Fruit fly (Drosophila melanogaster) whole organism, embryonic: ENCODE measurements around the gene red.

Experiments used
- Bdp1 ChIP-seq: fragments of 200-800 bp; sonication (Bioruptor generic); optimal IDR thresholded peaks from 3 replicates; lab custom pipeline; 2016; ENCODE audit warnings: missing biosample characterization, missing genetic modification characterization
- BtbVII ChIP-seq: fragments of 200-800 bp; sonication (Bioruptor generic); optimal IDR thresholded peaks from 3 replicates; lab custom pipeline; 2017; ENCODE audit warnings: missing biosample characterization, mild to moderate bottlenecking, missing genetic modification characterization
- CG10274 ChIP-seq: fragments of 200-800 bp; sonication (Bioruptor generic); optimal IDR thresholded peaks from 3 replicates; lab custom pipeline; 2017; ENCODE audit warnings: missing biosample characterization, mild to moderate bottlenecking, missing genetic modification characterization
- CG12071 ChIP-seq: fragments of 200-800 bp; sonication (Bioruptor generic); optimal IDR thresholded peaks from 3 replicates; lab custom pipeline; 2018; ENCODE audit warnings: missing biosample characterization, mild to moderate bottlenecking, missing genetic modification characterization
- CG12659 ChIP-seq: fragments of 200-800 bp; sonication (Bioruptor generic); optimal IDR thresholded peaks from 3 replicates; lab custom pipeline; 2017; ENCODE audit warnings: mild to moderate bottlenecking, missing biosample characterization, missing genetic modification reagents, missing genetic modification characterization
- CG13894 ChIP-seq: fragments of 200-800 bp; sonication (Bioruptor generic); optimal IDR thresholded peaks from 3 replicates; lab custom pipeline; 2018; ENCODE audit warnings: missing biosample characterization, mild to moderate bottlenecking, missing genetic modification characterization, moderate library complexity
- CG14014 ChIP-seq: fragments of 200-800 bp; sonication (Bioruptor generic); IDR thresholded peaks from 2 replicates; pipeline ENCODE4 v1.3.6; 2022; ENCODE audit warnings: missing biosample characterization, missing genetic modification characterization
- CG15011 ChIP-seq: fragments of 200-800 bp; sonication (Bioruptor generic); optimal IDR thresholded peaks from 3 replicates; lab custom pipeline; 2018; ENCODE audit warnings: missing biosample characterization, mild to moderate bottlenecking, missing genetic modification characterization
- CG2129 ChIP-seq: fragments of 200-800 bp; sonication (Bioruptor generic); IDR thresholded peaks from 2 replicates; pipeline ENCODE4 v1.3.6; 2022; ENCODE audit warnings: missing biosample characterization, missing genetic modification characterization; ENCODE audit not compliant: partially characterized antibody
- CG2678 ChIP-seq: fragments of 200-800 bp; sonication (Bioruptor generic); optimal IDR thresholded peaks from 3 replicates; lab custom pipeline; 2019; ENCODE audit warnings: missing biosample characterization, mild to moderate bottlenecking, missing genetic modification characterization, moderate library complexity
- CG2875 ChIP-seq: fragments of 200-800 bp; sonication (Bioruptor generic); optimal IDR thresholded peaks from 2 replicates; lab custom pipeline; 2017; ENCODE audit warnings: missing biosample characterization, mild to moderate bottlenecking, missing genetic modification characterization, missing genetic modification reagents
- CG30431 ChIP-seq: fragments of 200-800 bp; sonication (Bioruptor generic); optimal IDR thresholded peaks from 2 replicates; lab custom pipeline; 2017; ENCODE audit warnings: missing biosample characterization, missing genetic modification characterization
- CG31224 ChIP-seq: fragments of 200-800 bp; sonication (Bioruptor generic); IDR thresholded peaks from 2 replicates; pipeline ENCODE4 v1.3.6; 2022; ENCODE audit warnings: missing biosample characterization, missing genetic modification characterization
- CG31441 ChIP-seq: fragments of 200-800 bp; sonication (Bioruptor generic); IDR thresholded peaks from 2 replicates; pipeline ENCODE4 v1.3.6; 2022; ENCODE audit warnings: missing biosample characterization, missing genetic modification characterization
- CG32532 ChIP-seq: fragments of 200-800 bp; sonication (Bioruptor generic); IDR thresholded peaks from 2 replicates; pipeline ENCODE4 v1.3.6; 2022; ENCODE audit warnings: missing biosample characterization, missing genetic modification characterization
- CG32767 ChIP-seq: fragments of 200-800 bp; sonication (Bioruptor generic); IDR thresholded peaks from 2 replicates; pipeline ENCODE4 v1.3.6; 2022; ENCODE audit warnings: missing biosample characterization, missing genetic modification characterization
- CG3726 ChIP-seq: fragments of 200-800 bp; sonication (Bioruptor generic); IDR thresholded peaks from 3 replicates; pipeline ENCODE4, ENCODE4 v1.3.6; 2022; ENCODE audit warnings: missing biosample characterization, missing genetic modification characterization
- CG4328 ChIP-seq: fragments of 200-800 bp; sonication (Bioruptor generic); optimal IDR thresholded peaks from 3 replicates; lab custom pipeline; 2017; ENCODE audit warnings: missing biosample characterization, missing genetic modification reagents, missing genetic modification characterization
- CG5180 ChIP-seq: fragments of 200-800 bp; sonication (Bioruptor generic); optimal IDR thresholded peaks from 3 replicates; lab custom pipeline; 2017; ENCODE audit warnings: missing biosample characterization, missing genetic modification characterization, mild to moderate bottlenecking, moderate library complexity, missing genetic modification reagents
- CG7745 ChIP-seq: fragments of 200-800 bp; sonication (Bioruptor generic); optimal IDR thresholded peaks from 2 replicates; lab custom pipeline; 2018; ENCODE audit warnings: missing biosample characterization, mild to moderate bottlenecking, missing genetic modification characterization, moderate library complexity
- CG8359 ChIP-seq: fragments of 200-800 bp; sonication (Bioruptor generic); optimal IDR thresholded peaks from 2 replicates; lab custom pipeline; 2017; ENCODE audit warnings: missing biosample characterization, mild to moderate bottlenecking, missing genetic modification characterization, borderline replicate concordance
- CHES-1-like ChIP-seq: fragments of 200-800 bp; sonication (Bioruptor generic); optimal IDR thresholded peaks from 2 replicates; lab custom pipeline; 2016; ENCODE audit warnings: missing biosample characterization, missing genetic modification characterization
- Dip2 ChIP-seq: fragments of 200-800 bp; sonication (Bioruptor generic); IDR thresholded peaks from 2 replicates; pipeline ENCODE4 v1.3.6; 2022; ENCODE audit warnings: missing biosample characterization, missing genetic modification characterization
- Dip3 ChIP-seq: fragments of 200-800 bp; sonication (Bioruptor generic); optimal IDR thresholded peaks from 3 replicates; lab custom pipeline; 2016; ENCODE audit warnings: missing biosample characterization, missing genetic modification characterization
- Ets65A ChIP-seq: fragments of 200-800 bp; sonication (Bioruptor generic); peaks from one replicate; lab custom pipeline; 2016; ENCODE audit warnings: missing biosample characterization, missing genetic modification characterization
- Gug ChIP-seq: fragments of 200-800 bp; sonication (Bioruptor generic); IDR thresholded peaks from 4 replicates; pipeline ENCODE4 v1.3.6; 2022; ENCODE audit warnings: missing biosample characterization, missing genetic modification characterization
- Lhr ChIP-seq: fragments of 200-800 bp; sonication (Bioruptor generic); optimal IDR thresholded peaks from 3 replicates; lab custom pipeline; 2017; ENCODE audit warnings: mild to moderate bottlenecking, missing biosample characterization, missing genetic modification reagents, missing genetic modification characterization
- Med ChIP-seq: fragments of 200-800 bp; sonication (Bioruptor generic); peaks from one replicate; lab custom pipeline; 2016; ENCODE audit warnings: missing biosample characterization, missing genetic modification characterization, mild to moderate bottlenecking, inconsistent platforms, moderate library complexity
- Mrtf ChIP-seq: fragments of 200-800 bp; sonication (Bioruptor generic); IDR thresholded peaks from 3 replicates; pipeline ENCODE4 v1.3.6; 2022; ENCODE audit warnings: missing biosample characterization, missing genetic modification characterization
- Nf-YB ChIP-seq: fragments of 200-800 bp; sonication (Bioruptor generic); optimal IDR thresholded peaks from 3 replicates; lab custom pipeline; 2019; ENCODE audit warnings: missing biosample characterization, mild to moderate bottlenecking, missing genetic modification characterization, moderate library complexity
- Pdp1 ChIP-seq, 2 experiments: fragments of 200-800 bp; sonication (Bioruptor generic); optimal IDR thresholded peaks; 3 replicates each; lab custom pipeline; 2016; ENCODE audit warnings: missing biosample characterization in 2 of 2, missing genetic modification characterization in 2 of 2, mild to moderate bottlenecking in 1 of 2, moderate library complexity in 1 of 2
- Ptx1 ChIP-seq: fragments of 200-800 bp; sonication (Bioruptor generic); IDR thresholded peaks from 2 replicates; pipeline ENCODE4 v1.3.6; 2022; ENCODE audit warnings: missing biosample characterization, missing genetic modification characterization
- Six4 ChIP-seq: fragments of 200-800 bp; sonication (Bioruptor generic); optimal IDR thresholded peaks from 2 replicates; lab custom pipeline; 2016; ENCODE audit warnings: missing biosample characterization, missing genetic modification characterization
- Xbp1 ChIP-seq: fragments of 200-800 bp; sonication (Bioruptor generic); optimal IDR thresholded peaks from 3 replicates; lab custom pipeline; 2016; ENCODE audit warnings: missing biosample characterization, mild to moderate bottlenecking, missing genetic modification characterization
- ap ChIP-seq: fragments of 200-800 bp; sonication (Bioruptor generic); IDR thresholded peaks from 2 replicates; pipeline ENCODE4 v1.3.6; 2022; ENCODE audit warnings: missing biosample characterization, missing genetic modification characterization
- ase ChIP-seq: fragments of 200-800 bp; sonication (Bioruptor generic); IDR thresholded peaks from 3 replicates; pipeline ENCODE4 v1.3.6; 2022; ENCODE audit warnings: missing biosample characterization, missing genetic modification characterization
- ato ChIP-seq: fragments of 200-800 bp; sonication (Bioruptor generic); IDR thresholded peaks from 2 replicates; pipeline ENCODE4 v1.3.6; 2022; ENCODE audit warnings: missing biosample characterization, missing genetic modification characterization; ENCODE audit not compliant: partially characterized antibody
- da ChIP-seq: fragments of 200-800 bp; sonication (Bioruptor generic); optimal IDR thresholded peaks from 2 replicates; lab custom pipeline; 2016; ENCODE audit warnings: missing biosample characterization, missing genetic modification characterization
- exex ChIP-seq: fragments of 200-800 bp; sonication (Bioruptor generic); optimal IDR thresholded peaks from 4 replicates; lab custom pipeline; 2018; ENCODE audit warnings: missing biosample characterization, mild to moderate bottlenecking, missing genetic modification characterization, moderate library complexity
- grn ChIP-seq: fragments of 200-800 bp; sonication (Bioruptor generic); optimal IDR thresholded peaks from 3 replicates; lab custom pipeline; 2017; ENCODE audit warnings: missing biosample characterization, missing genetic modification characterization
- ken ChIP-seq: fragments of 200-800 bp; sonication (Bioruptor generic); IDR thresholded peaks from 3 replicates; pipeline ENCODE4 v1.3.6; 2022; ENCODE audit warnings: missing biosample characterization, missing genetic modification characterization
- lab ChIP-seq: fragments of 200-800 bp; sonication (Bioruptor generic); optimal IDR thresholded peaks from 3 replicates; lab custom pipeline; 2017; ENCODE audit warnings: missing biosample characterization, missing genetic modification characterization, mild to moderate bottlenecking, moderate library complexity, missing genetic modification reagents
- lbe ChIP-seq: fragments of 200-800 bp; sonication (Bioruptor generic); optimal IDR thresholded peaks from 2 replicates; lab custom pipeline; 2016; ENCODE audit warnings: missing biosample characterization, mild to moderate bottlenecking, missing genetic modification characterization
- luna ChIP-seq: fragments of 200-800 bp; sonication (Bioruptor generic); optimal IDR thresholded peaks from 2 replicates; lab custom pipeline; 2016; ENCODE audit warnings: missing biosample characterization, missing genetic modification characterization
- mld ChIP-seq: fragments of 200-800 bp; sonication (Bioruptor generic); IDR thresholded peaks from 3 replicates; pipeline ENCODE4 v1.3.6; 2022; ENCODE audit warnings: missing biosample characterization, missing genetic modification characterization; ENCODE audit not compliant: partially characterized antibody
- pho ChIP-seq: fragments of 200-800 bp; sonication (Bioruptor generic); optimal IDR thresholded peaks from 2 replicates; lab custom pipeline; 2016; ENCODE audit warnings: missing biosample characterization, missing genetic modification characterization
- pita ChIP-seq: fragments of 200-800 bp; sonication (Bioruptor generic); optimal IDR thresholded peaks from 2 replicates; lab custom pipeline; 2017; ENCODE audit warnings: missing biosample characterization, mild to moderate bottlenecking, missing genetic modification characterization
- sens ChIP-seq: fragments of 200-800 bp; sonication (Bioruptor generic); peaks from one replicate; lab custom pipeline; 2016; ENCODE audit warnings: missing biosample characterization, missing genetic modification characterization
- sna ChIP-seq: fragments of 200-800 bp; sonication (Bioruptor generic); IDR thresholded peaks from 2 replicates; pipeline ENCODE4 v1.3.6; 2022; ENCODE audit warnings: missing biosample characterization, missing genetic modification characterization; ENCODE audit not compliant: partially characterized antibody
- sug ChIP-seq: fragments of 200-800 bp; optimal IDR thresholded peaks from 2 replicates; lab custom pipeline; 2019; ENCODE audit warnings: missing biosample characterization, mild to moderate bottlenecking, missing genetic modification characterization, moderate library complexity
- zfh2 ChIP-seq: fragments of 200-800 bp; sonication (Bioruptor generic); optimal IDR thresholded peaks from 2 replicates; lab custom pipeline; 2016; ENCODE audit warnings: missing biosample characterization, missing genetic modification characterization

Gene red

DNA sequence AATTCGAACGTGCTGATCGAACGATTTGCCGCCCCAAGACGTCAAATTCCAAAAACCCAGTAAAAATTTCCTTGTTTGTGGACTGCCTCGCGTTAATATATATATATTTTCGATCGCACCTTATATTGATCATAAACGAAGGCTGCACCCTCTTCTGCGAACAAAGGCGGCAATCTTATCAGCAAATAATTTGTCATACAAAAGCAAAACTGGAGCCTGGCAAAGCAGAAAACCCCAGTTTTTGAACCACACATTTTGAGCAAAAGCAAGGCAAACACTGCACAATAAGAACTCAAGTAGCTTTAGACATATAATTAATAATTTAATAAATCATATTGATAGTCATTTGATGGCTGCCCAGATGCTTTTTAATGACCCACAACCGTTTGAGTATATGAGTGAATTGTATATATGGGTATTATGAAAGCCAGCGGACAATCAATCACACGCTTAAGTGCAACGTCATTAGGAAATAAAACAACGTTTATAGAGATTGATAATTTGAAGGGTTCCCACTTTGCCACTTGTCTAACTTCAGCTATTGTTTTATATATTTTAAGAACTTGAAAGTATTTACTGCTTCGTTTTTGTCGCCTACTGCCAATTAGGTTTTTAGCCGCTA lies 5.6 kb downstream of the red start:
- no peak for TF ChIP-seq CG4328 (GFP tag; lab: Kevin White, UChicago)
- TF ChIP-seq CG31441 (GFP tag; lab: Robert Waterston, UW) = no peak
- TF ChIP-seq ap (GFP tag; lab: Robert Waterston, UW) = no peak
- TF ChIP-seq sug = peak; percentile 7
- TF ChIP-seq sens (GFP tag; lab: Kevin White, UChicago) = peak; percentile 52
- no peak for TF ChIP-seq Ptx1 (GFP tag; lab: Robert Waterston, UW)
- no peak for TF ChIP-seq Xbp1 (GFP tag; lab: Kevin White, UChicago)
- no peak for TF ChIP-seq ato
- TF ChIP-seq grn (GFP tag; lab: Kevin White, UChicago) = peak; percentile 35
- no peak for TF ChIP-seq CG14014 (GFP tag; lab: Robert Waterston, UW)
- no peak for TF ChIP-seq CG31224 (GFP tag; lab: Robert Waterston, UW)
- peak; percentile 30 for TF ChIP-seq Med (GFP tag; lab: Kevin White, UChicago)
- no peak for TF ChIP-seq CG32532 (GFP tag; lab: Robert Waterston, UW)
- no peak for TF ChIP-seq sna (GFP tag; lab: Robert Waterston, UW)
- TF ChIP-seq zfh2 (GFP tag; lab: Kevin White, UChicago) = no peak
- no peak for TF ChIP-seq Six4
- no peak for TF ChIP-seq CG10274 (GFP tag; lab: Kevin White, UChicago)
- peak; percentile 35 for TF ChIP-seq lbe (GFP tag; lab: Kevin White, UChicago)
- no peak for TF ChIP-seq CG30431
- TF ChIP-seq Dip2 (GFP tag; lab: Robert Waterston, UW) = no peak
- no peak for TF ChIP-seq CG5180 (GFP tag; lab: Kevin White, UChicago)
- TF ChIP-seq pita (GFP tag; lab: Kevin White, UChicago) = no peak
- TF ChIP-seq BtbVII = no peak
- TF ChIP-seq ase (GFP tag; lab: Robert Waterston, UW) = no peak
- TF ChIP-seq Pdp1 (GFP tag; optimal IDR thresholded peaks at IDR 0.05; lab: Kevin White, UChicago) = no peak
- no peak for TF ChIP-seq CG13894
- TF ChIP-seq CG12071 (GFP tag; lab: Kevin White, UChicago) = no peak
- peak; percentile 3 for TF ChIP-seq exex (tag; lab: Kevin White, UChicago)
- TF ChIP-seq mld = no peak
- TF ChIP-seq da = no peak
- TF ChIP-seq CG3726 = no peak
- peak; percentile 12 for TF ChIP-seq lab (GFP tag; lab: Kevin White, UChicago)
- TF ChIP-seq pho (GFP tag; lab: Kevin White, UChicago) = no peak
- TF ChIP-seq Gug (GFP tag; lab: Robert Waterston, UW) = no peak
- no peak for TF ChIP-seq CHES-1-like
- no peak for TF ChIP-seq CG8359 (GFP tag; lab: Kevin White, UChicago)
- TF ChIP-seq Nf-YB = no peak
- TF ChIP-seq CG2875 = no peak
- TF ChIP-seq CG32767 = no peak
- TF ChIP-seq Lhr = no peak
- TF ChIP-seq CG2678 = no peak
- no peak for TF ChIP-seq luna (GFP tag; lab: Kevin White, UChicago)
- TF ChIP-seq Mrtf (GFP tag; lab: Robert Waterston, UW) = no peak
- TF ChIP-seq CG2129 = no peak
- TF ChIP-seq CG15011 (GFP tag; lab: Kevin White, UChicago) = no peak
- no peak for TF ChIP-seq CG7745 (tag; lab: Kevin White, UChicago)
- no peak for TF ChIP-seq Bdp1
- TF ChIP-seq Dip3 (GFP tag; lab: Kevin White, UChicago) = no peak
- no peak for TF ChIP-seq Ets65A
- no peak for TF ChIP-seq CG12659 (GFP tag; lab: Kevin White, UChicago)
- TF ChIP-seq ken = no peak
- TF ChIP-seq, all 482 proteins: peak for 7
